Fruit fly (Drosophila melanogaster) whole organism, prepupa: ENCODE data around the gene CG7772.

Experiments
- Blimp-1 ChIP-seq: fragments of 200-800 bp; sonication (Bioruptor generic); optimal IDR thresholded peaks from 3 replicates; lab custom pipeline; 2017; ENCODE audit warnings: missing biosample characterization, missing genetic modification characterization, mild to moderate bottlenecking, moderate library complexity, missing genetic modification reagents
- CG10631 ChIP-seq: fragments of 200-800 bp; sonication (Bioruptor generic); optimal IDR thresholded peaks from 2 replicates; lab custom pipeline; 2016; ENCODE audit warnings: missing biosample characterization, missing genetic modification characterization
- CG10669 ChIP-seq: fragments of 200-800 bp; sonication (Bioruptor generic); optimal IDR thresholded peaks from 3 replicates; lab custom pipeline; 2018; ENCODE audit warnings: missing biosample characterization, mild to moderate bottlenecking, missing genetic modification characterization, moderate library complexity
- CG15336 ChIP-seq: fragments of 200-800 bp; sonication (Bioruptor generic); IDR thresholded peaks from 2 replicates; pipeline ENCODE4 v1.3.6; 2022; ENCODE audit warnings: missing biosample characterization, missing genetic modification characterization
- CG1621 ChIP-seq: fragments of 200-800 bp; sonication (Bioruptor generic); optimal IDR thresholded peaks from 3 replicates; lab custom pipeline; 2018; ENCODE audit warnings: missing biosample characterization, mild to moderate bottlenecking, missing genetic modification characterization
- CG16779 ChIP-seq: fragments of 200-800 bp; sonication (Bioruptor generic); optimal IDR thresholded peaks from 3 replicates; lab custom pipeline; 2017; ENCODE audit warnings: missing biosample characterization, mild to moderate bottlenecking, missing genetic modification characterization
- CG3032 ChIP-seq: fragments of 200-800 bp; optimal IDR thresholded peaks from 2 replicates; lab custom pipeline; 2019; ENCODE audit warnings: missing biosample characterization, mild to moderate bottlenecking, missing genetic modification characterization, moderate library complexity
- CG32006 ChIP-seq: fragments of 200-800 bp; sonication (Bioruptor generic); optimal IDR thresholded peaks from 3 replicates; lab custom pipeline; 2017; ENCODE audit warnings: missing biosample characterization, mild to moderate bottlenecking, missing genetic modification characterization
- CG34406 ChIP-seq: fragments of 200-800 bp; sonication (Bioruptor generic); optimal IDR thresholded peaks from 3 replicates; lab custom pipeline; 2016; ENCODE audit warnings: missing biosample characterization, missing genetic modification characterization
- CG4318 ChIP-seq: fragments of 200-800 bp; sonication (Bioruptor generic); optimal IDR thresholded peaks from 3 replicates; lab custom pipeline; 2017; ENCODE audit warnings: missing biosample characterization, mild to moderate bottlenecking, missing genetic modification characterization
- CG6276 ChIP-seq: fragments of 200-800 bp; sonication (Bioruptor generic); optimal IDR thresholded peaks from 2 replicates; lab custom pipeline; 2017; ENCODE audit warnings: missing biosample characterization, mild to moderate bottlenecking, missing genetic modification characterization
- CG6808 ChIP-seq: fragments of 200-800 bp; sonication (Bioruptor generic); optimal IDR thresholded peaks from 3 replicates; lab custom pipeline; 2017; ENCODE audit warnings: missing biosample characterization, missing genetic modification characterization, mild to moderate bottlenecking, moderate library complexity, missing genetic modification reagents
- CG6854 ChIP-seq: fragments of 200-800 bp; sonication (Bioruptor generic); optimal IDR thresholded peaks from 2 replicates; lab custom pipeline; 2017; ENCODE audit warnings: missing biosample characterization, mild to moderate bottlenecking, missing genetic modification characterization
- CG7368 ChIP-seq: fragments of 200-800 bp; sonication (Bioruptor generic); optimal IDR thresholded peaks from 3 replicates; lab custom pipeline; 2016; ENCODE audit warnings: missing biosample characterization, missing genetic modification characterization
- CG8319 ChIP-seq: fragments of 200-800 bp; sonication (Bioruptor generic); optimal IDR thresholded peaks from 3 replicates; lab custom pipeline; 2016; ENCODE audit warnings: missing biosample characterization, missing genetic modification characterization
- CG9139 ChIP-seq: fragments of 200-800 bp; sonication (Bioruptor generic); optimal IDR thresholded peaks from 3 replicates; lab custom pipeline; 2017; ENCODE audit warnings: missing biosample characterization, mild to moderate bottlenecking, missing genetic modification characterization
- Eip75B ChIP-seq: fragments of 200-800 bp; sonication (Bioruptor generic); optimal IDR thresholded peaks from 3 replicates; lab custom pipeline; 2016; ENCODE audit warnings: missing biosample characterization, missing genetic modification characterization
- Eip78C ChIP-seq: fragments of 200-800 bp; sonication (Bioruptor generic); peaks from one replicate; lab custom pipeline; 2016; ENCODE audit warnings: missing biosample characterization, missing genetic modification characterization
- Eip93F ChIP-seq: fragments of 200-800 bp; sonication (Bioruptor generic); optimal IDR thresholded peaks from 2 replicates; lab custom pipeline; 2016; ENCODE audit warnings: missing biosample characterization, mild to moderate bottlenecking, missing genetic modification characterization
- Ets21C ChIP-seq: fragments of 200-800 bp; sonication (Bioruptor generic); optimal IDR thresholded peaks from 3 replicates; lab custom pipeline; 2016; ENCODE audit warnings: missing biosample characterization, missing genetic modification characterization
- Gug ChIP-seq: fragments of 200-800 bp; sonication (Bioruptor generic); IDR thresholded peaks from 2 replicates; pipeline ENCODE4 v1.3.6; 2022; ENCODE audit warnings: missing biosample characterization, missing genetic modification characterization
- Hr38 ChIP-seq: sonication (Bioruptor generic); optimal IDR thresholded peaks from 2 replicates; lab custom pipeline; 2016; ENCODE audit warnings: missing biosample characterization, missing genetic modification characterization
- Hr39 ChIP-seq: fragments of 200-800 bp; sonication (Bioruptor generic); optimal IDR thresholded peaks from 2 replicates; lab custom pipeline; 2016; ENCODE audit warnings: missing biosample characterization, missing genetic modification characterization
- Lpt ChIP-seq: fragments of 200-800 bp; sonication (Bioruptor generic); optimal IDR thresholded peaks from 3 replicates; lab custom pipeline; 2016; ENCODE audit warnings: missing biosample characterization, missing genetic modification characterization
- Met ChIP-seq: fragments of 200-800 bp; sonication (Bioruptor generic); optimal IDR thresholded peaks from 3 replicates; lab custom pipeline; 2016; ENCODE audit warnings: missing biosample characterization, missing genetic modification characterization
- OdsH ChIP-seq: fragments of 200-800 bp; sonication (Bioruptor generic); optimal IDR thresholded peaks from 3 replicates; lab custom pipeline; 2016; ENCODE audit warnings: missing biosample characterization, missing genetic modification characterization
- Smox ChIP-seq: fragments of 200-800 bp; sonication (Bioruptor generic); optimal IDR thresholded peaks from 3 replicates; lab custom pipeline; 2016; ENCODE audit warnings: missing biosample characterization, missing genetic modification characterization
- Sox102F ChIP-seq: fragments of 200-800 bp; sonication (Bioruptor generic); optimal IDR thresholded peaks from 2 replicates; lab custom pipeline; 2016; ENCODE audit warnings: missing biosample characterization, mild to moderate bottlenecking, missing genetic modification characterization
- Sox14 ChIP-seq: fragments of 200-800 bp; sonication (Bioruptor generic); optimal IDR thresholded peaks from 3 replicates; lab custom pipeline; 2016; ENCODE audit warnings: missing biosample characterization, missing genetic modification characterization
- achi ChIP-seq: fragments of 200-800 bp; sonication (Bioruptor generic); optimal IDR thresholded peaks from 3 replicates; lab custom pipeline; 2016; ENCODE audit warnings: missing biosample characterization, missing genetic modification characterization
- acj6 ChIP-seq: fragments of 200-800 bp; sonication (Bioruptor generic); optimal IDR thresholded peaks from 3 replicates; lab custom pipeline; 2016; ENCODE audit warnings: missing biosample characterization, missing genetic modification characterization
- cyc ChIP-seq: fragments of 200-800 bp; sonication (Bioruptor generic); optimal IDR thresholded peaks from 3 replicates; lab custom pipeline; 2016; ENCODE audit warnings: missing biosample characterization, missing genetic modification characterization
- dsx ChIP-seq: fragments of 200-800 bp; optimal IDR thresholded peaks from 3 replicates; lab custom pipeline; 2019; ENCODE audit warnings: missing biosample characterization, mild to moderate bottlenecking, missing genetic modification characterization, moderate library complexity; ENCODE audit not compliant: poor library complexity, severe bottlenecking
- esn ChIP-seq: fragments of 200-800 bp; sonication (Bioruptor generic); optimal IDR thresholded peaks from 2 replicates; lab custom pipeline; 2016; ENCODE audit warnings: missing biosample characterization, mild to moderate bottlenecking, missing genetic modification characterization, moderate library complexity
- fd59A ChIP-seq: fragments of 200-800 bp; sonication (Bioruptor generic); optimal IDR thresholded peaks from 2 replicates; lab custom pipeline; 2017; ENCODE audit warnings: missing biosample characterization, mild to moderate bottlenecking, missing genetic modification characterization, missing genetic modification reagents
- fd85E ChIP-seq: fragments of 200-800 bp; sonication (Bioruptor generic); optimal IDR thresholded peaks from 3 replicates; lab custom pipeline; 2016; ENCODE audit warnings: missing biosample characterization, missing genetic modification characterization
- fkh ChIP-seq: fragments of 200-800 bp; sonication (Bioruptor generic); optimal IDR thresholded peaks from 3 replicates; lab custom pipeline; 2017; ENCODE audit warnings: missing biosample characterization, mild to moderate bottlenecking, missing genetic modification characterization, moderate library complexity
- lz ChIP-seq: fragments of 200-800 bp; sonication (Bioruptor generic); optimal IDR thresholded peaks from 3 replicates; lab custom pipeline; 2016; ENCODE audit warnings: missing biosample characterization, missing genetic modification characterization
- net ChIP-seq: fragments of 200-800 bp; sonication (Bioruptor generic); optimal IDR thresholded peaks from 3 replicates; lab custom pipeline; 2016; ENCODE audit warnings: missing biosample characterization, missing genetic modification characterization
- spab ChIP-seq: fragments of 200-800 bp; sonication (Bioruptor generic); optimal IDR thresholded peaks from 2 replicates; lab custom pipeline; 2017; ENCODE audit warnings: missing biosample characterization, mild to moderate bottlenecking, missing genetic modification characterization, missing genetic modification reagents
- ss ChIP-seq, 2 experiments: fragments of 200-800 bp; sonication (Bioruptor generic); optimal IDR thresholded peaks; 2 replicates in 1 of 2; 3 replicates in 1 of 2; lab custom pipeline; 2017 to 2018; ENCODE audit warnings: mild to moderate bottlenecking in 2 of 2, missing biosample characterization in 2 of 2, missing genetic modification characterization in 2 of 2, moderate library complexity in 1 of 2
- svp ChIP-seq: fragments of 200-800 bp; sonication (Bioruptor generic); peaks from one replicate; lab custom pipeline; 2016; ENCODE audit warnings: missing biosample characterization, missing genetic modification characterization
- topi ChIP-seq: fragments of 200-800 bp; sonication (Bioruptor generic); optimal IDR thresholded peaks from 3 replicates; lab custom pipeline; 2016; ENCODE audit warnings: missing biosample characterization, missing genetic modification characterization

The CG7772 gene

DNA sequence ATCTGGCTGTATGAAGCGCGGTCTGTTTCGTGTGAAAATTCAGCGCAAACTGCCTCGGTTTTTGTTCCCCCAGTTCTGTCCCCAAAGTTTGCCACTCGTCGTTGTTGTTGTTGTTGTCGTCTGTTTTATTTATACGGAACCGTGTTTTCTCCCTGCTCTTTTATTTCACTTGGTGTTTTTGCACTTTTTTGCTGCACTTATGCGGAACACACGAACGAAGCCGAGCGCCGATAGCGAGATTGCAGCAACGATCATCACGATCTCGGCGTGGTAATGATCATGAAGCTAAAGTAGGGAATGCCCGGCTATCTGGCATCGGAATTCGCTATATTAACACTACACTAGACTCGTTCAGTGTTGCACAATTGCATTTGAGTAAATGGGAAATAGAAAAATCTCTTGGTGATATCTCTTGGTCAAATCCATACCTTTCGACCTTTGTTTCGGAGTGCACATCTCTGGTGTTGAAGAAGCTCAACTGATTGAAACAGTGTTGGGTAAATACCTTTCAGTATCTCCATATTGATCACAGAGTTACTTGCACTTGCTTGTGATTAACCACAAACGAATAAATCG, 32.0 kb downstream of the CG7772 start (continued):
- TF ChIP-seq fkh (GFP tag; lab: Kevin White, UChicago) (no peak), Sox14 (GFP tag; lab: Kevin White, UChicago) (peak; percentile 3), fd59A (no peak), CG8319 (GFP tag; lab: Kevin White, UChicago) (no peak), CG10669 (GFP tag; lab: Kevin White, UChicago) (no peak), lz (GFP tag; lab: Kevin White, UChicago) (peak; percentile 51), Eip75B (GFP tag; lab: Kevin White, UChicago) (peak; percentile 53), topi (GFP tag; lab: Kevin White, UChicago) (peak; percentile 74), CG34406 (GFP tag; lab: Kevin White, UChicago) (peak; percentile 4), CG10631 (GFP tag; lab: Kevin White, UChicago) (peak; percentile 31), Blimp-1 (GFP tag; lab: Kevin White, UChicago) (no peak), Hr38 (GFP tag; lab: Kevin White, UChicago) (no peak), CG6854 (GFP tag; lab: Kevin White, UChicago) (no peak), svp (GFP tag; lab: Kevin White, UChicago) (peak; percentile 86), Smox (peak; percentile 15), Hr39 (peak; percentile 66), CG32006 (GFP tag; lab: Kevin White, UChicago) (peak; percentile 32), CG6276 (GFP tag; lab: Kevin White, UChicago) (peak; percentile 27), CG7368 (GFP tag; lab: Kevin White, UChicago) (peak; percentile 47), CG4318 (no peak), esn (peak; percentile 59)

DNA sequence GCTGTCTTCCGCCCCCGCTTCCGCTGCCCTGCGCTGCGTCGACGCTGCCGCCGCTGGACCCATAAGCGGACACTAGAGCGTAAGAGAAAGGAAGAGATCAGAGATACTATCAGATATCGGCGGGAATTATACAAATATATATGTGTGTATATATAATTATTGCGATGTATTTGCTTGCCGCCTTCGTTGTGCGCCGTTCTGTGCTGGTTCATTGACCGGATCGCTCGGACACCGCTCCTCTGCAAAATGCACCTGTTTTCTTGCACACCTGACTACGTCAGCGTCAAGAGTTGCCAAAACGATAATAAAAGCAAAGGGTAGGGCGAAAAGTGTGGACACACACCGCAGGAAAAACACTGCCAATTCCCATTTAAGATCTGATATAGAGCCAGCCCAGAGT, 33.7 kb downstream of the CG7772 start:
- TF ChIP-seq CG10631 (GFP tag; lab: Kevin White, UChicago), result no peak
- peak; percentile 16 for TF ChIP-seq Eip93F (GFP tag; lab: Kevin White, UChicago)
- peak; percentile 18 for TF ChIP-seq Ets21C
- peak; percentile 71 for TF ChIP-seq svp (GFP tag; lab: Kevin White, UChicago)
- no peak for TF ChIP-seq CG3032 (tag; lab: Kevin White, UChicago)
- TF ChIP-seq CG6854 (GFP tag; lab: Kevin White, UChicago), result no peak
- no peak for TF ChIP-seq Met
- no peak for TF ChIP-seq CG1621 (tag; lab: Kevin White, UChicago)
- TF ChIP-seq topi (GFP tag; lab: Kevin White, UChicago), result peak; percentile 6
- TF ChIP-seq Lpt, result no peak
- no peak for TF ChIP-seq Gug (GFP tag; lab: Robert Waterston, UW)
- TF ChIP-seq Sox102F (GFP tag; lab: Kevin White, UChicago), result no peak

dm6 chrX:17872310-17872709, 34.8 kb downstream of the CG7772 start:
- TF ChIP-seq CG6808 (peak; percentile 30), fkh (GFP tag; lab: Kevin White, UChicago) (peak; percentile 37), CG6854 (GFP tag; lab: Kevin White, UChicago) (no peak), CG10631 (GFP tag; lab: Kevin White, UChicago) (no peak), Eip78C (peak; percentile 37), dsx (GFP tag; lab: Kevin White, UChicago) (no peak)

DNA sequence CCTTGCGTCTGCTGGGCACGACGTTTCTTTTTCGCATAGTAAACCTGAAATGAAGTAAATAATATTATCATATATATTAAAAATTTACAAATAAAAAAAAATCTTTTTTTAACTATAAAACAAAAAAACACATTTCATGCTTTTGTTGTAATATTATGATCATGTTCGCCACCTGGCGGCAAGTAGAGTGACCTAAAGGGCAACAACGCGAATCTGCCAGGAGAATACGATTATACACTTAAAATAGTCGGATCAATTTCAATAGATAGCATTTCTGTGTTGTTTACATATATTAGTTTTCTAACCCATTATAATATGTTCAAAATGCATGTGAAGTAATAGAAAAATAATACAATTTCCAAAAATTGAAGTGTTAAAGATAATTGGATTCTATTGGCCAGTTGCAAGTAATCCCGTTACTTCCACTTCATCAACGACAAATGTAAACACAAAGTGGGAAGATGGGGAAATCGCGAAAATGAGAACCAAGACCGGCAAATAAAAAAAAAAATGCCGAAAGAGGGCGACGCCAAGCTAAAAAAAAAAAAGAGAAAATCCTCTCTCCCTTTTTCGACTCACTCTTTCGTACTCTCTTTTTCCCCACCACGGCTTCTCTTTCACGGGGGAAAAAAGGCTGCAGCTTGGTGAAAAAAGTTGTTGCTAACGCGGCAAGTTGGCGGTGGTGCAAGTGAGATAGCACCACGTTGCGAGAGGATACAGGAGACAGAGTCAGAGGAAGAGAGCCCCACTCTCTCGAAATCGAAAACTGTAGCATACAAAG, 36.3 kb downstream of the CG7772 start:
- TF ChIP-seq CG4318, result no peak
- TF ChIP-seq acj6 (GFP tag; lab: Kevin White, UChicago), result no peak
- TF ChIP-seq CG32006 (GFP tag; lab: Kevin White, UChicago), result no peak
- TF ChIP-seq CG1621 (tag; lab: Kevin White, UChicago), result no peak
- TF ChIP-seq fd85E, result no peak
- no peak for TF ChIP-seq cyc (GFP tag; lab: Kevin White, UChicago)
- no peak for TF ChIP-seq CG9139
- no peak for TF ChIP-seq OdsH (GFP tag; lab: Kevin White, UChicago)
- no peak for TF ChIP-seq Ets21C
- TF ChIP-seq spab (GFP tag; lab: Kevin White, UChicago), result no peak
- TF ChIP-seq ss (GFP tag; optimal IDR thresholded peaks at IDR 0.05; lab: Kevin White, UChicago), result no peak
- no peak for TF ChIP-seq net (GFP tag; lab: Kevin White, UChicago)
- TF ChIP-seq Eip78C, result peak; percentile 54
- no peak for TF ChIP-seq fd59A
- no peak for TF ChIP-seq fkh (GFP tag; lab: Kevin White, UChicago)
- TF ChIP-seq CG15336 (GFP tag; lab: Robert Waterston, UW), result peak; percentile 37; the same call in 1 of the 2 replicates
- peak; percentile 24 for TF ChIP-seq Lpt
- TF ChIP-seq CG16779, result no peak
- TF ChIP-seq dsx (GFP tag; lab: Kevin White, UChicago), result no peak
- no peak for TF ChIP-seq achi (GFP tag; lab: Kevin White, UChicago)
